Fruit fly (Drosophila melanogaster): ENCODE measurements around the gene tko.

dm6 chrX:2410805-2411204, 33.0 kb downstream of the tko start, which contains the start of gene CG12496:
- TF ChIP-seq CrebA (GFP tag; optimal IDR thresholded peaks at IDR 0.05; ENCODE audit: borderline replicate concordance): no peak
- TF ChIP-seq Hr78 (GFP tag; optimal IDR thresholded peaks at IDR 0.05): no peak
- no peak for TF ChIP-seq psq (GFP tag; optimal IDR thresholded peaks at IDR 0.05)
- TF ChIP-seq Hnf4 (GFP tag; optimal IDR thresholded peaks at IDR 0.05): no peak

Data from whole organism, wandering third instar larva.